Fruit fly (Drosophila melanogaster): ENCODE measurements around the gene Rab11.

Gene Rab11

dm6 chr3R:21158643-21159042 is 47.4 kb downstream of the Rab11 start:
- no peak for TF ChIP-seq br (GFP tag; optimal IDR thresholded peaks at IDR 0.05)
- no peak for TF ChIP-seq psq (GFP tag; optimal IDR thresholded peaks at IDR 0.05)
- TF ChIP-seq Mio (GFP tag; optimal IDR thresholded peaks at IDR 0.05): no peak
- no peak for TF ChIP-seq HLH106 (tag; optimal IDR thresholded peaks at IDR 0.05)
- no peak for TF ChIP-seq Hr83 (GFP tag; optimal IDR thresholded peaks at IDR 0.05; ENCODE audit: poor library complexity, severe bottlenecking)
- TF ChIP-seq Dfd (GFP tag; optimal IDR thresholded peaks at IDR 0.05): no peak
- TF ChIP-seq dl (GFP tag; optimal IDR thresholded peaks at IDR 0.05; ENCODE audit: insufficient read depth in 1 of 2, partially characterized antibody in 2 of 2): no peak
- no peak for TF ChIP-seq lola (GFP tag; optimal IDR thresholded peaks at IDR 0.05)
- TF ChIP-seq pan (optimal IDR thresholded peaks at IDR 0.05): no peak
- TF ChIP-seq Hr78 (GFP tag; optimal IDR thresholded peaks at IDR 0.05): no peak
- TF ChIP-seq tai (GFP tag; optimal IDR thresholded peaks at IDR 0.05): no peak
- no peak for TF ChIP-seq GATAd (GFP tag; optimal IDR thresholded peaks at IDR 0.05)
- no peak for TF ChIP-seq ey (GFP tag; optimal IDR thresholded peaks at IDR 0.05)

dm6 chr3R:21161042-21161532 is 49.9 kb downstream of the Rab11 start, which contains the start of gene cDIP:
Gene cDIP (minus strand): TSS chr3R:21161092.
- no peak for TF ChIP-seq usp (GFP tag; optimal IDR thresholded peaks at IDR 0.05)
- TF ChIP-seq CG32264 (GFP tag; optimal IDR thresholded peaks at IDR 0.05): no peak

dm6 chr3R:21161620-21162029 is 50.4 kb downstream of the Rab11 start:
- TF ChIP-seq OdsH (GFP tag; optimal IDR thresholded peaks at IDR 0.05) (no peak), pan (optimal IDR thresholded peaks at IDR 0.05) (no peak), fru (GFP tag; optimal IDR thresholded peaks at IDR 0.05) (peak; percentile 2), HLH106 (tag; optimal IDR thresholded peaks at IDR 0.05) (no peak), Hr83 (GFP tag; optimal IDR thresholded peaks at IDR 0.05; ENCODE audit: poor library complexity, severe bottlenecking) (no peak), foxo (GFP tag; optimal IDR thresholded peaks at IDR 0.05) (peak in 1 of 2 experiments; percentile 19), Dif (GFP tag; optimal IDR thresholded peaks at IDR 0.05; ENCODE audit: partially characterized antibody) (no peak), dl (GFP tag; optimal IDR thresholded peaks at IDR 0.05; ENCODE audit: insufficient read depth in 1 of 2, partially characterized antibody in 2 of 2) (no peak), Mio (GFP tag; optimal IDR thresholded peaks at IDR 0.05) (no peak), Jra (GFP tag; optimal IDR thresholded peaks at IDR 0.05) (no peak), Dfd (GFP tag; optimal IDR thresholded peaks at IDR 0.05) (no peak), Myc (optimal IDR thresholded peaks at IDR 0.05) (no peak)

- TF ChIP-seq Sp1 (GFP tag; optimal IDR thresholded peaks at IDR 0.05) (no peak), rgr (GFP tag; optimal IDR thresholded peaks at IDR 0.05) (peak; percentile 2), Myc (optimal IDR thresholded peaks at IDR 0.05) (no peak), Rel (GFP tag; optimal IDR thresholded peaks at IDR 0.05) (no peak), Rel (tag; optimal IDR thresholded peaks at IDR 0.05) (peak; percentile 60)
Observed at dm6 chr3R:21163318-21163828, 52.2 kb downstream of the Rab11 start, which contains the start of gene CG5810. Gene CG5810 (plus strand): TSS chr3R:21163778.
